Worm (Caenorhabditis elegans) whole organism, L4 larva: ENCODE results near the gene ifa-4.

Source experiments
- F49E8.2 ChIP-seq: sonication (generic microtip); optimal IDR thresholded peaks from 2 replicates; lab custom pipeline; 2016; ENCODE audit warnings: missing compliant biosample characterization, mild to moderate bottlenecking, missing genetic modification characterization, borderline replicate concordance
- ceh-82 ChIP-seq: sonication (generic microtip); optimal IDR thresholded peaks from 2 replicates; lab custom pipeline; 2017; ENCODE audit warnings: missing biosample characterization, missing genetic modification characterization
- dpl-1 ChIP-seq: fragments of 150-350 bp; optimal IDR thresholded peaks from 2 replicates; lab custom pipeline; 2014; ENCODE audit warnings: missing biosample characterization, missing genetic modification reagents, missing genetic modification characterization
- nhr-77 ChIP-seq: fragments of 150-350 bp; optimal IDR thresholded peaks from 2 replicates; lab custom pipeline; 2014; ENCODE audit warnings: missing biosample characterization, missing genetic modification characterization
- pha-4 ChIP-seq, 2 experiments: fragments of 150-350 bp in 1 of 2; fragments of 200-800 bp in 1 of 2; sonication (Bioruptor generic) in 1 of 2; IDR thresholded peaks in 1 of 2; optimal IDR thresholded peaks in 1 of 2; 2 replicates each; pipeline versions ENCODE4 v1.3.6 to Lab custom; 2014 to 2022; ENCODE audit warnings: missing genetic modification characterization in 2 of 2, missing genetic modification reagents in 2 of 2, missing biosample characterization in 1 of 2, missing compliant biosample characterization in 1 of 2
- zag-1 ChIP-seq: fragments of 150-350 bp; optimal IDR thresholded peaks from 2 replicates; lab custom pipeline; 2014; ENCODE audit warnings: missing biosample characterization, missing genetic modification characterization

ce11 chrX:4869627-4870026 is 46.2 kb downstream of the ifa-4 start:
- TF ChIP-seq dpl-1 (GFP tag; lab: Kevin White, UChicago) (no peak), nhr-77 (tag; lab: Kevin White, UChicago) (no peak), F49E8.2 (tag; lab: Kevin White, UChicago) (no peak), ceh-82 (no peak), pha-4 (GFP tag; IDR thresholded peaks at IDR 0.05; lab: Robert Waterston, UW) (no peak), pha-4 (tag; optimal IDR thresholded peaks at IDR 0.05; lab: Kevin White, UChicago) (no peak), zag-1 (tag; lab: Kevin White, UChicago) (no peak)
